Fruit fly (Drosophila melanogaster) whole organism, prepupa: Measurements from ENCODE around the gene Taf11.

ENCODE experiments used
- CG34406 ChIP-seq: fragments of 200-800 bp; sonication (Bioruptor generic); optimal IDR thresholded peaks from 3 replicates; lab custom pipeline; 2016; ENCODE audit warnings: missing biosample characterization, missing genetic modification characterization
- CG3919 ChIP-seq: fragments of 200-800 bp; sonication (Bioruptor generic); optimal IDR thresholded peaks from 3 replicates; lab custom pipeline; 2016; ENCODE audit warnings: missing biosample characterization, missing genetic modification characterization
- CG7368 ChIP-seq: fragments of 200-800 bp; sonication (Bioruptor generic); optimal IDR thresholded peaks from 3 replicates; lab custom pipeline; 2016; ENCODE audit warnings: missing biosample characterization, missing genetic modification characterization
- Gug ChIP-seq: fragments of 200-800 bp; sonication (Bioruptor generic); IDR thresholded peaks from 2 replicates; pipeline ENCODE4 v1.3.6; 2022; ENCODE audit warnings: missing biosample characterization, missing genetic modification characterization
- Hr39 ChIP-seq: fragments of 200-800 bp; sonication (Bioruptor generic); optimal IDR thresholded peaks from 2 replicates; lab custom pipeline; 2016; ENCODE audit warnings: missing biosample characterization, missing genetic modification characterization
- Hr4 ChIP-seq: fragments of 200-800 bp; sonication (Bioruptor generic); optimal IDR thresholded peaks from 3 replicates; lab custom pipeline; 2016; ENCODE audit warnings: missing biosample characterization, missing genetic modification characterization
- eg ChIP-seq: fragments of 200-800 bp; sonication (Bioruptor generic); IDR thresholded peaks from 3 replicates; pipeline ENCODE4 v1.3.6; 2022; ENCODE audit warnings: missing biosample characterization, missing genetic modification characterization
- fd59A ChIP-seq: fragments of 200-800 bp; sonication (Bioruptor generic); optimal IDR thresholded peaks from 2 replicates; lab custom pipeline; 2017; ENCODE audit warnings: missing biosample characterization, mild to moderate bottlenecking, missing genetic modification characterization, missing genetic modification reagents
- fd85E ChIP-seq: fragments of 200-800 bp; sonication (Bioruptor generic); optimal IDR thresholded peaks from 3 replicates; lab custom pipeline; 2016; ENCODE audit warnings: missing biosample characterization, missing genetic modification characterization
- net ChIP-seq: fragments of 200-800 bp; sonication (Bioruptor generic); optimal IDR thresholded peaks from 3 replicates; lab custom pipeline; 2016; ENCODE audit warnings: missing biosample characterization, missing genetic modification characterization
- svp ChIP-seq: fragments of 200-800 bp; sonication (Bioruptor generic); peaks from one replicate; lab custom pipeline; 2016; ENCODE audit warnings: missing biosample characterization, missing genetic modification characterization

DNA sequence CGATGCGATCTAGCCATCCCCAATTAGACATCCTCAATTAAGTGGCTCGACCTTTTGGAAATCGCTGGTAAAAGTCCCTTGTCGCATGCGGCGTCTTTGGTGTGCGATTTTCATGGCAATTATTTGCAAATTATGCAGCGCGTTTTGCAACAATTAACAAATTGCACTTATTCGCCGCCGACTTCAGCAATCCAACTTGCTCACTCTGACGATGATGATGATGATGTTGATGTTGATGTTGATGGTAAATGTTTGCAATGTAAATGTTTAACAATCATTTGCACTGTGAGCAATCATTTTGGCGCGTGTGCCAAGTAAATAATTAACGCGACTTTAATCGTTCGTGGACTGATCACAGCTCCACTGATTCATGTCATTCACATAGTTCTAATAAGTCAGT, 28.9 kb downstream of the Taf11 start:
- TF ChIP-seq Hr4 (GFP tag; lab: Kevin White, UChicago) (no peak), svp (GFP tag; lab: Kevin White, UChicago) (no peak), Hr39 (GFP tag; lab: Kevin White, UChicago) (no peak), fd85E (GFP tag; lab: Kevin White, UChicago) (no peak), Gug (GFP tag; lab: Robert Waterston, UW) (no peak), CG7368 (peak; percentile 37), net (no peak), fd59A (GFP tag; lab: Kevin White, UChicago) (no peak), CG34406 (GFP tag; lab: Kevin White, UChicago) (peak; percentile 38), eg (0 out of 3 replicates have a peak, but pooled peaks have one; percentile 21), CG3919 (GFP tag; lab: Kevin White, UChicago) (peak; percentile 47)
